Fruit fly (Drosophila melanogaster) Kc167 (cell line): ENCODE data around the gene Aven.

Experiments used
- Sin3A ChIP-seq: fragments of >200 bp; optimal IDR thresholded peaks from 2 replicates; lab custom pipeline; 2018; ENCODE audit warnings: missing external identifiers
- insv ChIP-seq: fragments of >200 bp; optimal IDR thresholded peaks from 3 replicates; lab custom pipeline; 2018; ENCODE audit warnings: missing external identifiers

- TF ChIP-seq insv: peak; percentile 6
- TF ChIP-seq Sin3A (lab: Kevin White, UChicago): no peak
Observed at dm6 chrX:12651613-12652012, 22.2 kb upstream of the Aven start.
